Worm (Caenorhabditis elegans): ENCODE measurements around the gene C14C11.4.

C14C11.4 gene

ce11 chrV:5647359-5647758 is at the start of gene C14C11.4:
C14C11.4 (plus strand) TSS chrV:5647610.
- TF ChIP-seq tra-4 (tag; optimal IDR thresholded peaks at IDR 0.05) (no peak), pes-1 (GFP tag; IDR thresholded peaks at IDR 0.05) (no peak), hmg-4 (GFP tag; optimal IDR thresholded peaks at IDR 0.05) (no peak), tbx-37 (GFP tag; conservative IDR thresholded peaks at IDR 0.05) (no peak), aly-1 (tag; optimal IDR thresholded peaks at IDR 0.05) (no peak), scrt-1 (GFP tag; IDR thresholded peaks at IDR 0.05) (no peak), B0310.2 (tag; optimal IDR thresholded peaks at IDR 0.05) (no peak), flt-1 (GFP tag; IDR thresholded peaks at IDR 0.05) (no peak), hmbx-1 (tag; optimal IDR thresholded peaks at IDR 0.05) (no peak), F13C5.2 (tag; optimal IDR thresholded peaks at IDR 0.05) (no peak), ama-1 (optimal IDR thresholded peaks at IDR 0.05) (no peak), ceh-36 (tag; optimal IDR thresholded peaks at IDR 0.05) (no peak), ets-7 (tag; optimal IDR thresholded peaks at IDR 0.05) (no peak), sea-1 (GFP tag; conservative IDR thresholded peaks at IDR 0.05) (no peak)

ce11 chrV:5601263-5601662 is 46.1 kb upstream of the C14C11.4 start, which contains the start of gene CD4.8:
CD4.8 (minus strand) TSS chrV:5601363.
- no peak for TF ChIP-seq aly-1 (tag; optimal IDR thresholded peaks at IDR 0.05)
- TF ChIP-seq ets-7 (tag; optimal IDR thresholded peaks at IDR 0.05): no peak
- no peak for TF ChIP-seq pes-1 (GFP tag; IDR thresholded peaks at IDR 0.05)
- no peak for TF ChIP-seq ceh-36 (tag; optimal IDR thresholded peaks at IDR 0.05)

ce11 chrV:5606255-5606654 is 41.2 kb upstream of the C14C11.4 start, which contains the start of gene CD4.1:
CD4.1 (plus strand) TSS chrV:5606555.
- TF ChIP-seq hmbx-1 (tag; optimal IDR thresholded peaks at IDR 0.05): no peak
- TF ChIP-seq aly-1 (tag; optimal IDR thresholded peaks at IDR 0.05): no peak
- TF ChIP-seq ceh-13 (GFP tag; optimal IDR thresholded peaks at IDR 0.05): no peak
- TF ChIP-seq ama-1 (optimal IDR thresholded peaks at IDR 0.05): no peak
- TF ChIP-seq sea-1 (GFP tag; conservative IDR thresholded peaks at IDR 0.05): no peak

ce11 chrV:5610186-5610585 is 37.2 kb upstream of the C14C11.4 start:
- TF ChIP-seq ama-1 (optimal IDR thresholded peaks at IDR 0.05) (no peak), ets-7 (tag; optimal IDR thresholded peaks at IDR 0.05) (no peak), hmg-4 (GFP tag; optimal IDR thresholded peaks at IDR 0.05) (no peak), flt-1 (GFP tag; IDR thresholded peaks at IDR 0.05) (no peak), aly-1 (tag; optimal IDR thresholded peaks at IDR 0.05) (no peak), pes-1 (GFP tag; IDR thresholded peaks at IDR 0.05) (no peak)

- TF ChIP-seq F13C5.2 (tag; optimal IDR thresholded peaks at IDR 0.05): no peak
- TF ChIP-seq B0310.2 (tag; optimal IDR thresholded peaks at IDR 0.05): no peak
- TF ChIP-seq ama-1 (optimal IDR thresholded peaks at IDR 0.05): no peak
- no peak for TF ChIP-seq flt-1 (GFP tag; IDR thresholded peaks at IDR 0.05)
- TF ChIP-seq sea-1 (GFP tag; conservative IDR thresholded peaks at IDR 0.05): no peak
- no peak for TF ChIP-seq ets-7 (tag; optimal IDR thresholded peaks at IDR 0.05)
- TF ChIP-seq pes-1 (GFP tag; IDR thresholded peaks at IDR 0.05): no peak
- TF ChIP-seq tbx-37 (GFP tag; conservative IDR thresholded peaks at IDR 0.05): no peak
- no peak for TF ChIP-seq tbx-11 (GFP tag; IDR thresholded peaks at IDR 0.05)
- TF ChIP-seq scrt-1 (GFP tag; IDR thresholded peaks at IDR 0.05): no peak
- TF ChIP-seq tra-4 (tag; optimal IDR thresholded peaks at IDR 0.05): no peak
- TF ChIP-seq ceh-36 (tag; optimal IDR thresholded peaks at IDR 0.05): no peak
- TF ChIP-seq aly-1 (tag; optimal IDR thresholded peaks at IDR 0.05): no peak
These were observed 34.3 kb upstream of the C14C11.4 start, which contains the start of gene lrpc-1 for ce11 chrV:5613109-5613508. lrpc-1 (minus strand) TSS chrV:5613209.

ce11 chrV:5614724-5615123 is 32.7 kb upstream of the C14C11.4 start, which contains the start of gene M03E7.3:
M03E7.3 (plus strand) TSS chrV:5615024.
- no peak for TF ChIP-seq tbx-11 (GFP tag; IDR thresholded peaks at IDR 0.05)
- TF ChIP-seq F13C5.2 (tag; optimal IDR thresholded peaks at IDR 0.05): no peak
- TF ChIP-seq tbx-37 (GFP tag; conservative IDR thresholded peaks at IDR 0.05): no peak
- TF ChIP-seq hmg-4 (GFP tag; optimal IDR thresholded peaks at IDR 0.05): no peak
- no peak for TF ChIP-seq B0310.2 (tag; optimal IDR thresholded peaks at IDR 0.05)
- no peak for TF ChIP-seq tra-4 (tag; optimal IDR thresholded peaks at IDR 0.05)
- TF ChIP-seq scrt-1 (GFP tag; IDR thresholded peaks at IDR 0.05): no peak
- TF ChIP-seq ceh-13 (GFP tag; optimal IDR thresholded peaks at IDR 0.05): no peak
- TF ChIP-seq hmbx-1 (tag; optimal IDR thresholded peaks at IDR 0.05): no peak
- no peak for TF ChIP-seq pes-1 (GFP tag; IDR thresholded peaks at IDR 0.05)
- TF ChIP-seq aly-1 (tag; optimal IDR thresholded peaks at IDR 0.05): no peak
- no peak for TF ChIP-seq ama-1 (optimal IDR thresholded peaks at IDR 0.05)
- no peak for TF ChIP-seq flt-1 (GFP tag; IDR thresholded peaks at IDR 0.05)
- TF ChIP-seq ets-7 (tag; optimal IDR thresholded peaks at IDR 0.05): no peak
- TF ChIP-seq sea-1 (GFP tag; conservative IDR thresholded peaks at IDR 0.05): no peak
- no peak for TF ChIP-seq ceh-36 (tag; optimal IDR thresholded peaks at IDR 0.05)
- no peak for TF ChIP-seq hnd-1 (tag; optimal IDR thresholded peaks at IDR 0.05)

- TF ChIP-seq scrt-1 (GFP tag; IDR thresholded peaks at IDR 0.05) (no peak), ceh-36 (tag; optimal IDR thresholded peaks at IDR 0.05) (no peak), F13C5.2 (tag; optimal IDR thresholded peaks at IDR 0.05) (no peak), tbx-11 (GFP tag; IDR thresholded peaks at IDR 0.05) (no peak), ceh-13 (GFP tag; optimal IDR thresholded peaks at IDR 0.05) (no peak), aly-1 (tag; optimal IDR thresholded peaks at IDR 0.05) (no peak), B0310.2 (tag; optimal IDR thresholded peaks at IDR 0.05) (no peak), hmbx-1 (tag; optimal IDR thresholded peaks at IDR 0.05) (no peak), hnd-1 (tag; optimal IDR thresholded peaks at IDR 0.05) (no peak), ama-1 (optimal IDR thresholded peaks at IDR 0.05) (no peak), hmg-4 (GFP tag; optimal IDR thresholded peaks at IDR 0.05) (no peak), sea-1 (GFP tag; conservative IDR thresholded peaks at IDR 0.05) (no peak), ets-7 (tag; optimal IDR thresholded peaks at IDR 0.05) (no peak), pes-1 (GFP tag; IDR thresholded peaks at IDR 0.05) (no peak), tra-4 (tag; optimal IDR thresholded peaks at IDR 0.05) (no peak)
These were observed 30.1 kb upstream of the C14C11.4 start, which contains the start of gene M03E7.2 for ce11 chrV:5617301-5617700. M03E7.2 (plus strand) TSS chrV:5617601.

ce11 chrV:5619372-5619771 is 28.0 kb upstream of the C14C11.4 start:
- TF ChIP-seq hnd-1 (tag; optimal IDR thresholded peaks at IDR 0.05) (no peak), ets-7 (tag; optimal IDR thresholded peaks at IDR 0.05) (no peak), hmbx-1 (tag; optimal IDR thresholded peaks at IDR 0.05) (no peak), ceh-36 (tag; optimal IDR thresholded peaks at IDR 0.05) (no peak), aly-1 (tag; optimal IDR thresholded peaks at IDR 0.05) (no peak), B0310.2 (tag; optimal IDR thresholded peaks at IDR 0.05) (no peak), F13C5.2 (tag; optimal IDR thresholded peaks at IDR 0.05) (no peak), flt-1 (GFP tag; IDR thresholded peaks at IDR 0.05) (no peak), tbx-37 (GFP tag; conservative IDR thresholded peaks at IDR 0.05) (no peak), ceh-13 (GFP tag; optimal IDR thresholded peaks at IDR 0.05) (no peak), hmg-4 (GFP tag; optimal IDR thresholded peaks at IDR 0.05) (no peak), ama-1 (optimal IDR thresholded peaks at IDR 0.05) (no peak), pes-1 (GFP tag; IDR thresholded peaks at IDR 0.05) (no peak), scrt-1 (GFP tag; IDR thresholded peaks at IDR 0.05) (no peak), tbx-11 (GFP tag; IDR thresholded peaks at IDR 0.05) (no peak), sea-1 (GFP tag; conservative IDR thresholded peaks at IDR 0.05) (no peak), tra-4 (tag; optimal IDR thresholded peaks at IDR 0.05) (no peak)
